Fruit fly (Drosophila melanogaster) whole organism, prepupa: ENCODE results near the gene kek6.

ENCODE experiments used
- Blimp-1 ChIP-seq: fragments of 200-800 bp; sonication (Bioruptor generic); optimal IDR thresholded peaks from 3 replicates; lab custom pipeline; 2017; ENCODE audit warnings: missing biosample characterization, missing genetic modification characterization, mild to moderate bottlenecking, moderate library complexity, missing genetic modification reagents
- CG11294 ChIP-seq: fragments of 200-800 bp; sonication (Bioruptor generic); IDR thresholded peaks from 2 replicates; pipeline ENCODE4 v1.3.6; 2022; ENCODE audit warnings: missing biosample characterization, missing genetic modification characterization
- CG11762 ChIP-seq: fragments of 200-800 bp; sonication (Bioruptor generic); optimal IDR thresholded peaks from 3 replicates; lab custom pipeline; 2016; ENCODE audit warnings: missing biosample characterization, missing genetic modification characterization; ENCODE audit not compliant: insufficient read depth
- CG15336 ChIP-seq: fragments of 200-800 bp; sonication (Bioruptor generic); IDR thresholded peaks from 2 replicates; pipeline ENCODE4 v1.3.6; 2022; ENCODE audit warnings: missing biosample characterization, missing genetic modification characterization
- CG1621 ChIP-seq: fragments of 200-800 bp; sonication (Bioruptor generic); optimal IDR thresholded peaks from 3 replicates; lab custom pipeline; 2018; ENCODE audit warnings: missing biosample characterization, mild to moderate bottlenecking, missing genetic modification characterization
- CG16779 ChIP-seq: fragments of 200-800 bp; sonication (Bioruptor generic); optimal IDR thresholded peaks from 3 replicates; lab custom pipeline; 2017; ENCODE audit warnings: missing biosample characterization, mild to moderate bottlenecking, missing genetic modification characterization
- CG3032 ChIP-seq: fragments of 200-800 bp; optimal IDR thresholded peaks from 2 replicates; lab custom pipeline; 2019; ENCODE audit warnings: missing biosample characterization, mild to moderate bottlenecking, missing genetic modification characterization, moderate library complexity
- CG32006 ChIP-seq: fragments of 200-800 bp; sonication (Bioruptor generic); optimal IDR thresholded peaks from 3 replicates; lab custom pipeline; 2017; ENCODE audit warnings: missing biosample characterization, mild to moderate bottlenecking, missing genetic modification characterization
- CG34406 ChIP-seq: fragments of 200-800 bp; sonication (Bioruptor generic); optimal IDR thresholded peaks from 3 replicates; lab custom pipeline; 2016; ENCODE audit warnings: missing biosample characterization, missing genetic modification characterization
- CG3919 ChIP-seq: fragments of 200-800 bp; sonication (Bioruptor generic); optimal IDR thresholded peaks from 3 replicates; lab custom pipeline; 2016; ENCODE audit warnings: missing biosample characterization, missing genetic modification characterization
- CG4318 ChIP-seq: fragments of 200-800 bp; sonication (Bioruptor generic); optimal IDR thresholded peaks from 3 replicates; lab custom pipeline; 2017; ENCODE audit warnings: missing biosample characterization, mild to moderate bottlenecking, missing genetic modification characterization
- CG6163 ChIP-seq: fragments of 200-800 bp; sonication (Bioruptor generic); IDR thresholded peaks from 3 replicates; pipeline ENCODE4 v1.3.6; 2022; ENCODE audit warnings: missing biosample characterization, missing genetic modification characterization
- CG6276 ChIP-seq: fragments of 200-800 bp; sonication (Bioruptor generic); optimal IDR thresholded peaks from 2 replicates; lab custom pipeline; 2017; ENCODE audit warnings: missing biosample characterization, mild to moderate bottlenecking, missing genetic modification characterization
- CG6792 ChIP-seq: fragments of 200-800 bp; sonication (Bioruptor generic); optimal IDR thresholded peaks from 3 replicates; lab custom pipeline; 2016; ENCODE audit warnings: missing biosample characterization, missing genetic modification characterization
- CG6808 ChIP-seq: fragments of 200-800 bp; sonication (Bioruptor generic); optimal IDR thresholded peaks from 3 replicates; lab custom pipeline; 2017; ENCODE audit warnings: missing biosample characterization, missing genetic modification characterization, mild to moderate bottlenecking, moderate library complexity, missing genetic modification reagents
- CG6854 ChIP-seq: fragments of 200-800 bp; sonication (Bioruptor generic); optimal IDR thresholded peaks from 2 replicates; lab custom pipeline; 2017; ENCODE audit warnings: missing biosample characterization, mild to moderate bottlenecking, missing genetic modification characterization
- CG7368 ChIP-seq: fragments of 200-800 bp; sonication (Bioruptor generic); optimal IDR thresholded peaks from 3 replicates; lab custom pipeline; 2016; ENCODE audit warnings: missing biosample characterization, missing genetic modification characterization
- Eip75B ChIP-seq: fragments of 200-800 bp; sonication (Bioruptor generic); optimal IDR thresholded peaks from 3 replicates; lab custom pipeline; 2016; ENCODE audit warnings: missing biosample characterization, missing genetic modification characterization
- Eip78C ChIP-seq: fragments of 200-800 bp; sonication (Bioruptor generic); peaks from one replicate; lab custom pipeline; 2016; ENCODE audit warnings: missing biosample characterization, missing genetic modification characterization
- Gug ChIP-seq: fragments of 200-800 bp; sonication (Bioruptor generic); IDR thresholded peaks from 2 replicates; pipeline ENCODE4 v1.3.6; 2022; ENCODE audit warnings: missing biosample characterization, missing genetic modification characterization
- Hr39 ChIP-seq: fragments of 200-800 bp; sonication (Bioruptor generic); optimal IDR thresholded peaks from 2 replicates; lab custom pipeline; 2016; ENCODE audit warnings: missing biosample characterization, missing genetic modification characterization
- OdsH ChIP-seq: fragments of 200-800 bp; sonication (Bioruptor generic); optimal IDR thresholded peaks from 3 replicates; lab custom pipeline; 2016; ENCODE audit warnings: missing biosample characterization, missing genetic modification characterization
- Sox14 ChIP-seq: fragments of 200-800 bp; sonication (Bioruptor generic); optimal IDR thresholded peaks from 3 replicates; lab custom pipeline; 2016; ENCODE audit warnings: missing biosample characterization, missing genetic modification characterization
- cyc ChIP-seq: fragments of 200-800 bp; sonication (Bioruptor generic); optimal IDR thresholded peaks from 3 replicates; lab custom pipeline; 2016; ENCODE audit warnings: missing biosample characterization, missing genetic modification characterization
- esn ChIP-seq: fragments of 200-800 bp; sonication (Bioruptor generic); optimal IDR thresholded peaks from 2 replicates; lab custom pipeline; 2016; ENCODE audit warnings: missing biosample characterization, mild to moderate bottlenecking, missing genetic modification characterization, moderate library complexity
- fkh ChIP-seq: fragments of 200-800 bp; sonication (Bioruptor generic); optimal IDR thresholded peaks from 3 replicates; lab custom pipeline; 2017; ENCODE audit warnings: missing biosample characterization, mild to moderate bottlenecking, missing genetic modification characterization, moderate library complexity
- lz ChIP-seq: fragments of 200-800 bp; sonication (Bioruptor generic); optimal IDR thresholded peaks from 3 replicates; lab custom pipeline; 2016; ENCODE audit warnings: missing biosample characterization, missing genetic modification characterization
- salr ChIP-seq, 2 experiments: fragments of 200-800 bp; sonication (Bioruptor generic); optimal IDR thresholded peaks; 3 replicates each; lab custom pipeline; 2016 to 2018; ENCODE audit warnings: missing biosample characterization in 2 of 2, missing genetic modification characterization in 2 of 2, mild to moderate bottlenecking in 1 of 2
- spab ChIP-seq: fragments of 200-800 bp; sonication (Bioruptor generic); optimal IDR thresholded peaks from 2 replicates; lab custom pipeline; 2017; ENCODE audit warnings: missing biosample characterization, mild to moderate bottlenecking, missing genetic modification characterization, missing genetic modification reagents
- ss ChIP-seq, 2 experiments: fragments of 200-800 bp; sonication (Bioruptor generic); optimal IDR thresholded peaks; 2 replicates in 1 of 2; 3 replicates in 1 of 2; lab custom pipeline; 2017 to 2018; ENCODE audit warnings: mild to moderate bottlenecking in 2 of 2, missing biosample characterization in 2 of 2, missing genetic modification characterization in 2 of 2, moderate library complexity in 1 of 2
- svp ChIP-seq: fragments of 200-800 bp; sonication (Bioruptor generic); peaks from one replicate; lab custom pipeline; 2016; ENCODE audit warnings: missing biosample characterization, missing genetic modification characterization
- topi ChIP-seq: fragments of 200-800 bp; sonication (Bioruptor generic); optimal IDR thresholded peaks from 3 replicates; lab custom pipeline; 2016; ENCODE audit warnings: missing biosample characterization, missing genetic modification characterization
- vri ChIP-seq: fragments of 200-800 bp; sonication (Bioruptor generic); optimal IDR thresholded peaks from 3 replicates; lab custom pipeline; 2016; ENCODE audit warnings: missing biosample characterization, mild to moderate bottlenecking, missing genetic modification characterization

kek6 gene

DNA sequence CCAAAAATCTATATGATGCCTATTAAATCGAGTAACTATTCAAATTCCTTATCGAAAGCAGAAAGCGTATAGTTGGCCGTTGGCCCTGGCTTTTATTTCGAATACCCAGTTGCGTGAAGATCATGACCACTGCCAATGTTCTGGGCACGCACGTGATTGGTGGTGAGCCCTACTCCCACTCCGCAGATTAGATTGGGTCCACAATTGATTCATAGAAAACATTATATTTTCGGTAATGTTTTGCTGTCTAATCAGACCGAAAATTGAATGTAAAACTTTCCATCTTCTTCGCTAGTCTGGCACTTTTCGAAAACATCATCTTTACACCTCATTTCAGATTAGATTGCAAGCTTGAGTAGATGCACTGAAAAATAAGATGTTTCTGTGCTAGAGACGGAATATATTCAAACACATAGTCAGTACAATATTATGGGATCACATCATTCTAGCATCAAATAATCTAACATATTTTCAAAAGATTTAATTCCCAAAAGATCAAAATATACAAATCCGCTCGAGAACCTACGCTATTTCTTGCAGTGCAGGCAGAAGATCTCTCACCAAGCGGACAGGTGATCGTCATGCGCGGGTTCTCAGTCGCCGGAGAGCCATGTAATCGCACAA is 29.6 kb upstream of the kek6 start, which contains the start of gene CG1774 (continued):
- TF ChIP-seq CG11294 (peak; percentile 60; the same call in 1 of the 2 replicates), Eip75B (peak; percentile 53), CG6276 (GFP tag; lab: Kevin White, UChicago) (no peak), CG11762 (GFP tag; lab: Kevin White, UChicago) (peak; percentile 14)

DNA sequence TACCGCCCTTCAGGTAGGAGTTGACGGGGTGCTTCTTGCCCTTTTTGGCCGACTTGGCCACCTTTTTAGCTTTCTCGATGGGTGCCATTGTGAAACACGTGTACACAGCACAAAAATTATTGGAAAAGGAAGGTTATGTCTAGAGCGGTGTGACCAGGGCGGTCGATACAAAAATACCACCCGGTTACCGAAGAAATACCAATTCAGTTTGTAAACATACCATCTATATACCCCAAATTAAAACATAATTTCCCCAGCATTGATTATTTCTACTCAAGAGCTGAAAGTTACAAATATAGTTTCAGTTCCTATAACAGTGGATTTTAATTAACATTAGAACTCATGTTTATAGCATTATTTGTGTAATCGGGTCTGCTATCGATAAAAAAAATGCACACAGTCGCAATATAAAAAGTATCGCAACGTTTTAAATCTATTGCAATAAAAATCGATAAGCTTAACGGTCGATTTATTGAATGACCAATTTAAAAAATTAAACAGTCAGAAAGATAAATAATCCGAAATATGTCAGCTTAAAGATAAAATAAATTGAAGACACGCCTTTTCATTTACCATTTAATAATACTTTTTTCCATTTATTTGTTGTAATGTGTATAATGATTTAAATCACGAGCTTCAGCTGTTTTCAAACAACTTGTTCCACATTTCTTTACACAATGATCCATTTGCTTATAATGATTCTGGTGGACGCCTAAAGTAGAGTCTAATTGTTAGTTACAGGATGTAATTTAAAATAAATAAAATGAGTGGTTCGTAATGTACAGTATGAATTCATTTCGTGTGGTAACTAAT is 25.7 kb upstream of the kek6 start, which contains the start of gene RpL6:
TSS of gene RpL6 (minus strand) at position 134 of the 813 bp plus-strand sequence.
- peak; percentile 39 for TF ChIP-seq fkh (GFP tag; lab: Kevin White, UChicago)
- TF ChIP-seq esn (GFP tag; lab: Kevin White, UChicago) = peak; percentile 23
- TF ChIP-seq Sox14 (GFP tag; lab: Kevin White, UChicago) = peak; percentile 41
- peak; percentile 59 for TF ChIP-seq CG6854 (GFP tag; lab: Kevin White, UChicago)
- no peak for TF ChIP-seq CG4318 (GFP tag; lab: Kevin White, UChicago)
- TF ChIP-seq Blimp-1 (GFP tag; lab: Kevin White, UChicago) = no peak
- no peak for TF ChIP-seq cyc
- TF ChIP-seq Eip78C (GFP tag; lab: Kevin White, UChicago) = peak; percentile 63
- TF ChIP-seq vri (GFP tag; lab: Kevin White, UChicago) = peak; percentile 5
- TF ChIP-seq svp (GFP tag; lab: Kevin White, UChicago) = peak; percentile 83
- TF ChIP-seq CG6808 (GFP tag; lab: Kevin White, UChicago) = peak; percentile 52
- TF ChIP-seq CG16779 (tag; lab: Kevin White, UChicago) = no peak

DNA sequence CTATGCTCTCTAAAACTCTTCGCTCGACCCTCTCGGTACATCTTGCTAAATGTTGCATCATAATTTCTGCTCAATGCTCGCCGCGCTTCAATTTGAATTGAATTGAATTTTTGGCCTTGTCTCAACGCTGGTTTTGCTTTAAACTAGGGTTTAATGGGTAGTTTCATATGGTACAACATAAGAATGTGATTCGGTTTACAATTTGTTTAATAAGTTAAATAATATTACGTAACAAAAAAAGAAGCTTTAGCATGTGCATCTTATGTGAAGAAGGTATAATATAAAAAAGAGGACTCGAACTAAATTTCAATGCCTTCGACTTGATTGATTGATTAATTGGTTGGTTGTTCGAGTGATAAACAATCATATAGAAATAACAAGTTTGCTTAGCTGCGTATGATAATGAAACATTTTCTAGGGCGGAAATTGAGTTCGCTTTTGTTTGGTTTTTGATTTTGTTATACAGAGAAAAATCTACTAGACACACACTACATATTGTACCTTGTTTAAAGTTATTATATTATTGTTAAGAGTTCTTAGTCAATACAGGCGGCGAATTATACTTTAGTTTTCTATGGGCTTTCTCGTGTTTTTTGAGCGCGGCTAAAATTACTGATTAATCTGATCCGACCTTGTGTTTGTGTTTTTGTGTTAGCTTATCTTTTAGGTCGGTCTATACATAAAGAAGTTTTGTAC is 24.1 kb upstream of the kek6 start:
- TF ChIP-seq ss (GFP tag; optimal IDR thresholded peaks at IDR 0.05; lab: Kevin White, UChicago) (no peak), Sox14 (GFP tag; lab: Kevin White, UChicago) (no peak), spab (GFP tag; lab: Kevin White, UChicago) (no peak), CG4318 (GFP tag; lab: Kevin White, UChicago) (no peak), topi (no peak), CG1621 (tag; lab: Kevin White, UChicago) (no peak), CG6163 (GFP tag; lab: Robert Waterston, UW) (no peak), CG15336 (GFP tag; lab: Robert Waterston, UW) (no peak), salr (GFP tag; optimal IDR thresholded peaks at IDR 0.05; lab: Kevin White, UChicago) (no peak), Gug (GFP tag; lab: Robert Waterston, UW) (no peak), CG32006 (GFP tag; lab: Kevin White, UChicago) (no peak), fkh (GFP tag; lab: Kevin White, UChicago) (no peak), CG3032 (no peak), CG34406 (GFP tag; lab: Kevin White, UChicago) (no peak), lz (GFP tag; lab: Kevin White, UChicago) (no peak), OdsH (no peak), CG11762 (GFP tag; lab: Kevin White, UChicago) (no peak)

DNA sequence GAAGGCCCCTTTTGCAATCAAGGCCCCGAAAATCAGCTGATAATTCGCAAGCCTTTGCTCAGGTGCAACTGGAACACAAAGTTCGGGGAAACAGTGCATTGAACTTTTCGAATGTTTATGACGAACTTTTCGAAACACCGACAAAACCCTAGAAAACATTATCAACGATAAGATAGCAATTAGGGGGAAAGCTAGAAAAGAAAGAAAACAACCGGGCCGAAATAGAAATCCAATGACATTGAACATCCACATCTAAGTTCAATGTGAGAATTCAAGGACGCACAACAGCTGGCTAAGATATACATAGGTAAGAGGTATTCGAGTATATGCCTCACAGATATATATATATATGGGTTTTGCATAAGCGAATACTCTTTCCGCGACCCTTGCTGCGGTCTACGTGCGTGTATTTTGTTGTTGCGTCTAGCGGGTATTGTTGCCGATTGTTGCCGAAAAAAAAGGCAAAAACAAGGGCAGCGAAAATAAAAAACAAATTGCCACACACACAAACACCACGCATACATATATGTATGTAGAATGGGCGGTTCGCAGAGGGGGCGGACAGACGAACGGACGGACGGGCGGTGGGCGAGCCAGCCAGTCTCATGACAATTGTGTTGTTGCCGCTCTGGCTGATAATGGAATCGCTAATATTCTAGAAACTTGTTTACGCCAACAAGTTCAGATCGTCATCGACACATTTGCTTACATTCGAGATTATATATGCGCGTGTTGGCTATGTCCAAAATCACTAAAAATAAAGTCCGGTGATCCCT is 22.2 kb upstream of the kek6 start:
- TF ChIP-seq Blimp-1 (GFP tag; lab: Kevin White, UChicago) (no peak), CG6792 (GFP tag; lab: Kevin White, UChicago) (no peak), svp (GFP tag; lab: Kevin White, UChicago) (peak; percentile 81), CG7368 (no peak), Hr39 (GFP tag; lab: Kevin White, UChicago) (no peak), fkh (GFP tag; lab: Kevin White, UChicago) (peak; percentile 16), CG3919 (GFP tag; lab: Kevin White, UChicago) (no peak), vri (GFP tag; lab: Kevin White, UChicago) (peak; percentile 94), CG11762 (GFP tag; lab: Kevin White, UChicago) (no peak)
